In the genomic region with DNA sequence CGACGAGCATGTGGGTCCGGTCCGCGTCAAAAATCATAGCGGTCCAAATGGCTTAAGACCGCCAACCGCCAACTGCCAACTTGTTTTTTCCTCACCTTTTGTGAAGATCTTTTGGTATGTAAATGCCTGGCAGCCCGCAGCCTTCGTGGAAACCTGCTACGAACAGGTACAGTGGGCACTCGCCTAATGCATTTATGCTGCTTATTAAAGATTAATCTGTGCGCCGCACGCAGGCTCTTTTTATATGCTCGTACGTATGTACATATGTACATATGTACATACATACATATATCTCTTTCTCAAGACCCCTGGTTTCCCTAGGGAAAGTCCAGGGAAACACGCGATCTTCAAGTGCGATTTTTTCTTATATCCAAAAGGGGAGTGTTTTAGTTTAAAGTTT, we compare ENCODE assay signal across 1 fruit fly cellular context.
A peak's percentile ranks its signal among the peaks of the same experiment; 100 is the strongest.
TF ChIP-seq lines count a peak whose summit lies in the region.

No protein-coding gene starts in this region.

TF ChIP-seq in whole organism, prepupa, 60 proteins besides CTCF, POLR2A, EP300 and RAD21 (continued from another document):
- TF ChIP-seq vri (GFP tag; optimal IDR thresholded peaks at IDR 0.05; lab: Kevin White, UChicago) (no peak), Hr39 (GFP tag; optimal IDR thresholded peaks at IDR 0.05; lab: Kevin White, UChicago) (no peak), Eip93F (GFP tag; optimal IDR thresholded peaks at IDR 0.05; lab: Kevin White, UChicago) (no peak), net (GFP tag; optimal IDR thresholded peaks at IDR 0.05; lab: Kevin White, UChicago) (no peak), CG10631 (GFP tag; optimal IDR thresholded peaks at IDR 0.05; lab: Kevin White, UChicago) (no peak), ss (GFP tag; optimal IDR thresholded peaks at IDR 0.05; lab: Kevin White, UChicago) (peak in 1 of 2 experiments; percentile 58), CG16779 (tag; optimal IDR thresholded peaks at IDR 0.05; lab: Kevin White, UChicago) (no peak), CG15336 (GFP tag; IDR thresholded peaks at IDR 0.05; lab: Robert Waterston, UW) (0 out of 2 replicates have a peak, but pooled peaks have one; percentile 24), Lpt (GFP tag; optimal IDR thresholded peaks at IDR 0.05; lab: Kevin White, UChicago) (no peak), CG11294 (GFP tag; IDR thresholded peaks at IDR 0.05; lab: Robert Waterston, UW) (no peak), CG3032 (tag; optimal IDR thresholded peaks at IDR 0.05; lab: Kevin White, UChicago) (no peak), OdsH (GFP tag; optimal IDR thresholded peaks at IDR 0.05; lab: Kevin White, UChicago) (no peak), salr (GFP tag; optimal IDR thresholded peaks at IDR 0.05; lab: Kevin White, UChicago) (no peak), CG1621 (tag; optimal IDR thresholded peaks at IDR 0.05; lab: Kevin White, UChicago) (no peak)
